Worm (Caenorhabditis elegans): ENCODE data around the gene Y34B4A.2.

Gene Y34B4A.2

DNA sequence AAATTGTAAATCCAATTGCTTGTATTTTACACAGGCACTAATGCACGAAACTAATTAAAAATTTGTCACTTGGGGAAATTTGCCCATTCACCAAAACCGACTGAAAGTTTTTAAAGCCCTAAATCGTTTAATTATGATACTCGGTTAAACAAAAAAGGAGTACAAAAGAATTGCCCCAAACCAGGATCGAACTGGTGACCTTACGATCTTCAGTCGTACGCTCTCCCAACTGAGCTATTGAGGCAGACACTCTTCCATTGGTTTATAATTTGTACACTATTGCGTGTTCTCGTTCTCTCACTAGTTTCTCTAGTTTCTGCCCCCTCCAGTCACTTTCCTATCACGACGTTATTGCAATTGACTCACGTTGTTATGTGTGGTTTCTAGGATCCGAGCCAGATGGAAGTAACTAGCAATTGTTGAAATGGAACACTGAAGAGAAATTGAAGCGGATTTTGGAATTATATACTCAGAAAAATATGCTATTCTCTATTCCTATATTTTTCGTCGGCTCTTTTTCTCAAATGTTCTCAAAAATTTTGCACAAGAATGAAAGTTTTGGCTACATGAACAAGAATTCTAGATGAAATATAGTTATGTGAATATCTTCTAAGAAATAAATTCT is 40.0 kb downstream of the Y34B4A.2 start (continued):
- no peak for TF ChIP-seq tlf-1 (GFP tag; optimal IDR thresholded peaks at IDR 0.05)
- TF ChIP-seq K11D2.4 (GFP tag; IDR thresholded peaks at IDR 0.05), result no peak
- peak; percentile 56 for TF ChIP-seq madf-10 (tag; optimal IDR thresholded peaks at IDR 0.05)
- peak; percentile 62 for TF ChIP-seq mxl-1 (tag; optimal IDR thresholded peaks at IDR 0.05)
- peak; percentile 76 for TF ChIP-seq F23B12.7 (tag; optimal IDR thresholded peaks at IDR 0.05; ENCODE audit: insufficient read depth)
- TF ChIP-seq sdz-38 (tag; optimal IDR thresholded peaks at IDR 0.05), result no peak
- TF ChIP-seq efl-1 (GFP tag; optimal IDR thresholded peaks at IDR 0.05), result no peak
- no peak for TF ChIP-seq ceh-91 (GFP tag; IDR thresholded peaks at IDR 0.05)
- TF ChIP-seq nfya-2 (GFP tag; IDR thresholded peaks at IDR 0.05), result no peak
- no peak for TF ChIP-seq hlh-26 (GFP tag; conservative IDR thresholded peaks at IDR 0.05)
- no peak for TF ChIP-seq F37B4.10 (GFP tag; IDR thresholded peaks at IDR 0.05)
- TF ChIP-seq bed-2 (GFP tag; IDR thresholded peaks at IDR 0.05), result no peak
- no peak for TF ChIP-seq tbx-9 (tag; optimal IDR thresholded peaks at IDR 0.05; ENCODE audit: borderline replicate concordance)
- peak; percentile 14 for TF ChIP-seq K12H6.12 (tag; optimal IDR thresholded peaks at IDR 0.05)
- 0 out of 2 replicates have a peak, but pooled peaks have one; percentile 49 for TF ChIP-seq pbrm-1 (GFP tag; IDR thresholded peaks at IDR 0.05)
- TF ChIP-seq fkh-3 (tag; optimal IDR thresholded peaks at IDR 0.05), result no peak
- TF ChIP-seq zim-3 (tag; optimal IDR thresholded peaks at IDR 0.05), result peak; percentile 81
- TF ChIP-seq zfh-2 (GFP tag; conservative IDR thresholded peaks at IDR 0.05), result no peak
- 0 out of 2 replicates have a peak, but pooled peaks have one; percentile 51 for TF ChIP-seq Y53G8AR.9 (GFP tag; conservative IDR thresholded peaks at IDR 0.05)
- TF ChIP-seq Y79H2A.3 (GFP tag; conservative IDR thresholded peaks at IDR 0.05), result no peak
- TF ChIP-seq lsy-27 (tag; optimal IDR thresholded peaks at IDR 0.05; ENCODE audit: borderline replicate concordance, insufficient read depth), result no peak
- no peak for TF ChIP-seq cebp-1 (GFP tag; IDR thresholded peaks at IDR 0.05)
- no peak for TF ChIP-seq cebp-1 (tag; optimal IDR thresholded peaks at IDR 0.05)
- no peak for TF ChIP-seq F55B11.4 (tag; optimal IDR thresholded peaks at IDR 0.05; ENCODE audit: borderline replicate concordance, insufficient read depth)
- no peak for TF ChIP-seq somi-1 (GFP tag; optimal IDR thresholded peaks at IDR 0.05)
- peak; percentile 85 for TF ChIP-seq him-1 (tag; optimal IDR thresholded peaks at IDR 0.05)
- TF ChIP-seq sptf-2 (GFP tag; optimal IDR thresholded peaks at IDR 0.05), result no peak
- peak; percentile 50 for TF ChIP-seq rcor-1 (GFP tag; IDR thresholded peaks at IDR 0.05)
- no peak for TF ChIP-seq repo-1 (tag; optimal IDR thresholded peaks at IDR 0.05)
- TF ChIP-seq rpc-1 (optimal IDR thresholded peaks at IDR 0.05), result peak; percentile 96
- peak; percentile 87 for TF ChIP-seq rpc-1 (tag; optimal IDR thresholded peaks at IDR 0.05)
- TF ChIP-seq attf-3 (GFP tag; conservative IDR thresholded peaks at IDR 0.05), result no peak
- TF ChIP-seq snpc-4 (GFP tag; optimal IDR thresholded peaks at IDR 0.05), result peak; percentile 80
- peak in 3 of 4 experiments; percentile 11 to 85 (median 77) for TF ChIP-seq snpc-4 (tag; optimal IDR thresholded peaks at IDR 0.05)
- no peak for TF ChIP-seq akir-1 (GFP tag; optimal IDR thresholded peaks at IDR 0.05)
- TF ChIP-seq mes-4 (tag; optimal IDR thresholded peaks at IDR 0.05), result peak; percentile 72
- no peak for TF ChIP-seq C06A6.2 (GFP tag; conservative IDR thresholded peaks at IDR 0.05)
- no peak for TF ChIP-seq Y53F4B.3 (GFP tag; IDR thresholded peaks at IDR 0.05)
- peak; percentile 98 for TF ChIP-seq tbp1 (GFP tag; optimal IDR thresholded peaks at IDR 0.05)

DNA sequence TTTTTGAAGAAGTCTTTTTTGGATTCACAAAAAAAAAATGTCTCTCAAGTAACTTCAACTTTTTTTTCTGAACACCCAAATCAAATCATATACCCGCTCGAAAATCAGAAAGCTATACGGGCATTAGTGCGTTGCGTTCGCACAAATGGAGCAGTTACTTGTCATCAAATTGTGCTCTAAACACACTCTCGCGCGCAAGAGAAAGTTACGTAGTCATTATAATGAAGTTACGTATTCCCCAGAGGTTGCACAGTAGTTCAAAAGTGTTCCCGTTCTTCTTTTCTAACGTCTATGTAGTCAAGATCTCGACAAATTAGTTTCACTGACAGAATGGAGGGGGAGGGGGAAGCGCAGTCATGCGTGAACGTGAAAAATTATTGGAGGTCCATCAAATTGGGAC is 42.3 kb downstream of the Y34B4A.2 start:
- TF ChIP-seq aptf-3 (GFP tag; IDR thresholded peaks at IDR 0.05) (no peak), Y79H2A.3 (GFP tag; conservative IDR thresholded peaks at IDR 0.05) (no peak), Y95B8A.8 (GFP tag; IDR thresholded peaks at IDR 0.05) (no peak), dpff-1 (tag; optimal IDR thresholded peaks at IDR 0.05) (no peak), ceh-100 (GFP tag; IDR thresholded peaks at IDR 0.05) (no peak)
